Worm (Caenorhabditis elegans) whole organism, mixed stage, embryonic: ENCODE measurements around the gene miro-1.

Experiments used
- blmp-1 ChIP-seq: fragments of 150-350 bp; optimal IDR thresholded peaks from 2 replicates; lab custom pipeline; 2014; ENCODE audit warnings: missing biosample characterization, missing genetic modification characterization
- cnd-1 ChIP-seq: fragments of 200-800 bp; sonication (Bioruptor generic); optimal IDR thresholded peaks from 2 replicates; lab custom pipeline; 2018; ENCODE audit warnings: mild to moderate bottlenecking, missing genetic modification characterization, missing compliant biosample characterization
- flh-1 ChIP-seq: fragments of 200-800 bp; sonication (Bioruptor generic); optimal IDR thresholded peaks from 2 replicates; lab custom pipeline; 2018; ENCODE audit warnings: mild to moderate bottlenecking, missing genetic modification characterization, moderate library complexity, missing compliant biosample characterization
- ham-2 ChIP-seq: fragments of 200-800 bp; sonication (Bioruptor generic); optimal IDR thresholded peaks from 2 replicates; lab custom pipeline; 2018; ENCODE audit warnings: mild to moderate bottlenecking, missing genetic modification characterization, missing compliant biosample characterization
- lsy-2 ChIP-seq: fragments of 150-350 bp; optimal IDR thresholded peaks from 2 replicates; lab custom pipeline; 2014; ENCODE audit warnings: missing biosample characterization, missing genetic modification characterization
- mab-5 ChIP-seq: fragments of 150-350 bp; optimal IDR thresholded peaks from 2 replicates; lab custom pipeline; 2014; ENCODE audit warnings: missing biosample characterization, missing genetic modification characterization
- mep-1 ChIP-seq: fragments of 150-350 bp; optimal IDR thresholded peaks from 2 replicates; lab custom pipeline; 2017; ENCODE audit warnings: missing biosample characterization, missing genetic modification reagents, missing genetic modification characterization, inconsistent platforms
- nhr-76 ChIP-seq: sonication (generic microtip); optimal IDR thresholded peaks from 2 replicates; lab custom pipeline; 2017; ENCODE audit warnings: missing biosample characterization, missing genetic modification characterization
- pha-4 ChIP-seq: fragments of 150-350 bp; optimal IDR thresholded peaks from 2 replicates; lab custom pipeline; 2018; ENCODE audit warnings: missing biosample characterization, missing genetic modification reagents, missing genetic modification characterization
- unc-62 ChIP-seq: fragments of 150-350 bp; optimal IDR thresholded peaks from 2 replicates; lab custom pipeline; 2014; ENCODE audit warnings: missing biosample characterization, missing genetic modification reagents, missing genetic modification characterization

ce11 chrIV:4751814-4752213 is 36.2 kb upstream of the miro-1 start, which contains the start of gene Y17G9B.4:
- TF ChIP-seq ham-2 (GFP tag; lab: Kevin White, UChicago), result no peak
- TF ChIP-seq mep-1, result no peak
- no peak for TF ChIP-seq nhr-76
- TF ChIP-seq mab-5 (tag; lab: Kevin White, UChicago), result no peak
- no peak for TF ChIP-seq pha-4 (tag; lab: Kevin White, UChicago)
- TF ChIP-seq cnd-1 (tag; lab: Kevin White, UChicago), result no peak
- no peak for TF ChIP-seq unc-62 (GFP tag; lab: Kevin White, UChicago)
- TF ChIP-seq flh-1 (GFP tag; lab: Kevin White, UChicago), result no peak
- no peak for TF ChIP-seq blmp-1 (tag; lab: Kevin White, UChicago)
- TF ChIP-seq lsy-2, result no peak
